Worm (Caenorhabditis elegans) whole organism, mixed stage, embryonic: Measurements from ENCODE around the gene clec-142.

Source experiments
- blmp-1 ChIP-seq: fragments of 150-350 bp; optimal IDR thresholded peaks from 2 replicates; lab custom pipeline; 2014; ENCODE audit warnings: missing biosample characterization, missing genetic modification characterization
- drap-1 ChIP-seq: fragments of 200-800 bp; sonication (Bioruptor generic); optimal IDR thresholded peaks from 3 replicates; lab custom pipeline; 2018; ENCODE audit warnings: mild to moderate bottlenecking, missing genetic modification characterization, missing compliant biosample characterization
- elt-3 ChIP-seq: fragments of 150-350 bp; optimal IDR thresholded peaks from 2 replicates; lab custom pipeline; 2014; ENCODE audit warnings: missing biosample characterization, missing genetic modification characterization
- lin-13 ChIP-seq: fragments of 150-350 bp; optimal IDR thresholded peaks from 2 replicates; lab custom pipeline; 2014; ENCODE audit warnings: missing biosample characterization, missing genetic modification characterization
- lsy-2 ChIP-seq: fragments of 150-350 bp; optimal IDR thresholded peaks from 2 replicates; lab custom pipeline; 2014; ENCODE audit warnings: missing biosample characterization, missing genetic modification characterization
- snpc-4 ChIP-seq: fragments of 150-350 bp; optimal IDR thresholded peaks from 2 replicates; lab custom pipeline; 2014; ENCODE audit warnings: missing biosample characterization, missing genetic modification characterization
- unc-62 ChIP-seq: fragments of 150-350 bp; optimal IDR thresholded peaks from 2 replicates; lab custom pipeline; 2014; ENCODE audit warnings: missing biosample characterization, missing genetic modification reagents, missing genetic modification characterization
- ztf-11 ChIP-seq: fragments of 150-350 bp; optimal IDR thresholded peaks from 2 replicates; lab custom pipeline; 2014; ENCODE audit warnings: missing biosample characterization, missing genetic modification characterization

DNA sequence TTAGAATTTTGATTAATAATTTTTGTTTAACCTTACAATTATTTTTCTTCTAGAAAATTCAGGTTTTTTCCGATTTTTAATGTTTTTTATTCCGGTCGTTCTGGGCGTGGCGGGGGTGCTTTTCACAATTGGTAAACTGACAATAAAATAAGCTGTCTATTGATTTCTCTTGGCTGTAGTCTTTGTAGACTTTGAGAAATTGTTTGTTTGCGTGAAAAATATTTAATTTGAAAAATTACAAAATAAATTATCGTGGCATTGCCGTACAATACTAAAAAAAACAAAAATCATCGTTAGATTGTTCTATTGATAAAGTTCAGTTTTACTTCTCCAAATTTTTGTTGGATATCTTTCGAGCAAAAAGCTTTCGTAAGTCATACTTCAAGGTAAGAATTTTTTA, 32.0 kb upstream of the clec-142 start, which contains the start of gene F35C11.3:
- TF ChIP-seq lsy-2 (tag; lab: Kevin White, UChicago) (no peak), elt-3 (tag; lab: Kevin White, UChicago) (no peak), snpc-4 (no peak), blmp-1 (tag; lab: Kevin White, UChicago) (no peak), lin-13 (tag; lab: Kevin White, UChicago) (no peak), drap-1 (GFP tag; lab: Kevin White, UChicago) (no peak), unc-62 (GFP tag; lab: Kevin White, UChicago) (no peak), ztf-11 (tag; lab: Kevin White, UChicago) (no peak)
